Worm (Caenorhabditis elegans): ENCODE results near the gene F11G11.4.

Gene F11G11.4

ce11 chrII:4874335-4874861 is 14.0 kb downstream of the F11G11.4 start, which contains the start of gene F11G11.15:
F11G11.15 (plus strand) TSS chrII:4874845.
- TF ChIP-seq med-1 (GFP tag; optimal IDR thresholded peaks at IDR 0.05; ENCODE audit: insufficient read depth) (no peak), cog-1 (tag; optimal IDR thresholded peaks at IDR 0.05) (no peak), flt-1 (GFP tag; IDR thresholded peaks at IDR 0.05) (no peak), ref-1 (GFP tag; conservative IDR thresholded peaks at IDR 0.05) (no peak), tab-1 (GFP tag; IDR thresholded peaks at IDR 0.05) (no peak), klf-2 (GFP tag; conservative IDR thresholded peaks at IDR 0.05) (no peak), ztf-23 (GFP tag; IDR thresholded peaks at IDR 0.05) (no peak), ztf-29 (GFP tag; IDR thresholded peaks at IDR 0.05) (no peak), T22C8.4 (GFP tag; IDR thresholded peaks at IDR 0.05) (no peak)

- TF ChIP-seq cog-1 (tag; optimal IDR thresholded peaks at IDR 0.05) (no peak), klf-2 (GFP tag; conservative IDR thresholded peaks at IDR 0.05) (no peak)
These were observed 15.7 kb downstream of the F11G11.4 start, which contains the start of gene F11G11.13 for ce11 chrII:4876091-4876490. F11G11.13 (minus strand) TSS chrII:4876179.

DNA sequence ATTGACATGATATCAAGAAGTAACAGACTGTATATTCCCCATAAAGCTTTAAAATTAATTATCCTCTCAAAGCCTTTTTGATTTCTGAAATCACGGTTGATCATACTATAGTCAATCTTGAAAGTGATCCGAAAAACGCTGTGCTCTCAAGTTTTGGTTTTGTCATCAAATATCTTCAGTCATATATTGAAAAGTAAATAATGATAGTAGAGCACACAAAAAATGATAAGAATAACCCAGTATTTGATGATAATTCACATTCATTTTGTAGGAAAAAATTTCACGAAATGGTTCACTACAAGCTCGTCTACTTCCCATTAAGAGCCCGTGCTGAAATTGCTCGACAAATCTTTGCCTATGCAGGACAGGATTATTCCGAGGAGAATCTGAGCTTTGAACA is 19.2 kb downstream of the F11G11.4 start, which contains the start of gene gst-6:
gst-6 (plus strand) TSS at position 263 of the 400 bp plus-strand sequence.
- TF ChIP-seq T22C8.4 (GFP tag; IDR thresholded peaks at IDR 0.05) = no peak
- TF ChIP-seq klf-2 (GFP tag; conservative IDR thresholded peaks at IDR 0.05) = no peak
- TF ChIP-seq ref-1 (GFP tag; conservative IDR thresholded peaks at IDR 0.05) = no peak
- no peak for TF ChIP-seq ztf-29 (GFP tag; IDR thresholded peaks at IDR 0.05)
- no peak for TF ChIP-seq flt-1 (GFP tag; IDR thresholded peaks at IDR 0.05)
- TF ChIP-seq med-1 (GFP tag; optimal IDR thresholded peaks at IDR 0.05; ENCODE audit: insufficient read depth) = no peak
- no peak for TF ChIP-seq ztf-23 (GFP tag; IDR thresholded peaks at IDR 0.05)
- TF ChIP-seq cog-1 (tag; optimal IDR thresholded peaks at IDR 0.05) = no peak
- no peak for TF ChIP-seq tab-1 (GFP tag; IDR thresholded peaks at IDR 0.05)

DNA sequence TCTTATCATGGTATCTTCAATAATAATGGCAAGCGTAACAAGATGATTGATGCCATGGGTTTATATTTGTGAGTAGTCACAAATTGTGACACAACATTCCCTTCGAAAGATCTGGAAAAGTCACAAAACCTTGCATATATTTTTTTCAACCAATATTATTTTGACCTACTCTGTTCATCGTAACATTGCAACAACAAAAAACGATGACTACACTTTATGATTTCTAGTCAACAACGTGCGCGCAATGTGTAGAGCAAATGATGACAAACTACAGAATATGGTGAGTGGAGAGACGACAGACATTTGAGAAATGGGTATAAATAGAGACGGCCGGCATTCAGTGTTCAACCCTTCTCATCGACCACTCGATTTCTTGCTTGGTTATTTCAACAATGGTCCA is 21.3 kb downstream of the F11G11.4 start, which contains the start of gene gst-7:
gst-7 (plus strand) TSS at position 336 of the 400 bp plus-strand sequence.
- TF ChIP-seq cog-1 (tag; optimal IDR thresholded peaks at IDR 0.05) (no peak), ztf-23 (GFP tag; IDR thresholded peaks at IDR 0.05) (no peak), tab-1 (GFP tag; IDR thresholded peaks at IDR 0.05) (no peak), flt-1 (GFP tag; IDR thresholded peaks at IDR 0.05) (no peak), T22C8.4 (GFP tag; IDR thresholded peaks at IDR 0.05) (no peak), ref-1 (GFP tag; conservative IDR thresholded peaks at IDR 0.05) (no peak), klf-2 (GFP tag; conservative IDR thresholded peaks at IDR 0.05) (no peak), ztf-29 (GFP tag; IDR thresholded peaks at IDR 0.05) (no peak), med-1 (GFP tag; optimal IDR thresholded peaks at IDR 0.05; ENCODE audit: insufficient read depth) (no peak)

ce11 chrII:4882498-4882897 is 22.1 kb downstream of the F11G11.4 start:
- no peak for TF ChIP-seq cog-1 (tag; optimal IDR thresholded peaks at IDR 0.05)
- TF ChIP-seq ref-1 (GFP tag; conservative IDR thresholded peaks at IDR 0.05) = no peak
- TF ChIP-seq ztf-23 (GFP tag; IDR thresholded peaks at IDR 0.05) = no peak
- no peak for TF ChIP-seq ztf-29 (GFP tag; IDR thresholded peaks at IDR 0.05)
- TF ChIP-seq T22C8.4 (GFP tag; IDR thresholded peaks at IDR 0.05) = no peak
- no peak for TF ChIP-seq klf-2 (GFP tag; conservative IDR thresholded peaks at IDR 0.05)
- no peak for TF ChIP-seq flt-1 (GFP tag; IDR thresholded peaks at IDR 0.05)
- TF ChIP-seq med-1 (GFP tag; optimal IDR thresholded peaks at IDR 0.05; ENCODE audit: insufficient read depth) = no peak
- no peak for TF ChIP-seq tab-1 (GFP tag; IDR thresholded peaks at IDR 0.05)

DNA sequence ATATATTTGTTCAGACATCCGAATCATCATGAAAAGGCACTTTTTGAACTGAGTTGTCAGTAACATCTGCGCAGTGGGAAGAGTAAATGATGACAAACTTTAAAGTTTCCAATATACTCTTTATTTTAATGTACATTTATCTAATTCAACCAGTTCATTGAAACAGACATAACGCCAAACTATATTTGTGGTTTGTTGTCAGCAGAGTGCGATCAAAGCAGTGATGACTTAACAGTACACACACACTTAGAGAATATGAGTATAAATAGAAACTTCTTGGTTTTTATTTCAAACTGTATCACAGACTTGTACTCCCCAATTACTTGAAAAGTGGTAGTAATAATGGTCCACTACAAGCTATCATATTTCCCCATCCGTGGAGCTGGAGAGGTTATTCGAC is 23.0 kb downstream of the F11G11.4 start, which contains the start of gene gst-8:
gst-8 (plus strand) TSS at position 301 of the 400 bp plus-strand sequence.
- TF ChIP-seq klf-2 (GFP tag; conservative IDR thresholded peaks at IDR 0.05) = no peak
- no peak for TF ChIP-seq ztf-29 (GFP tag; IDR thresholded peaks at IDR 0.05)
- TF ChIP-seq flt-1 (GFP tag; IDR thresholded peaks at IDR 0.05) = no peak
- TF ChIP-seq T22C8.4 (GFP tag; IDR thresholded peaks at IDR 0.05) = no peak

DNA sequence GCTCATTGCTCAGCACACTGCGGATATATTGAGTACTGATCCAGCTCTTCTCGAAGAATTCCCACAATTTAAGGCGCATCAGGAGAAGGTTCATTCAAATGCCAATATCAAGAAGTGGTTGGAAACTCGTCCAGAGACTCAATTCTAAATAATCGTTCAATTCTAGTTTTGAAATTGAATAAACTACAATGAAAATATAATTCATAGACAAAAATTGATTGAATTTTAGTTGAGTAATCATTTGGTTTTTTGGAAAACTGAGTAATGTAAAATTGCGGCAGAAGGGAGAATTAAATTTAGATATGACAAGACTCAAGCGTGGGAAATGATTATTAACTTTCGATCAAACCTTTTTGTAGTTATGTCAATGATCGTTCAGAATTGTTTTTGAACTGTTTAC is 24.0 kb downstream of the F11G11.4 start:
- TF ChIP-seq ztf-23 (GFP tag; IDR thresholded peaks at IDR 0.05) (no peak), tab-1 (GFP tag; IDR thresholded peaks at IDR 0.05) (no peak), ref-1 (GFP tag; conservative IDR thresholded peaks at IDR 0.05) (no peak), ztf-29 (GFP tag; IDR thresholded peaks at IDR 0.05) (no peak)

- TF ChIP-seq klf-2 (GFP tag; conservative IDR thresholded peaks at IDR 0.05) (no peak), T22C8.4 (GFP tag; IDR thresholded peaks at IDR 0.05) (no peak), ref-1 (GFP tag; conservative IDR thresholded peaks at IDR 0.05) (no peak), med-1 (GFP tag; optimal IDR thresholded peaks at IDR 0.05; ENCODE audit: insufficient read depth) (no peak), flt-1 (GFP tag; IDR thresholded peaks at IDR 0.05) (no peak), ztf-23 (GFP tag; IDR thresholded peaks at IDR 0.05) (no peak), ztf-29 (GFP tag; IDR thresholded peaks at IDR 0.05) (no peak), tab-1 (GFP tag; IDR thresholded peaks at IDR 0.05) (no peak), cog-1 (tag; optimal IDR thresholded peaks at IDR 0.05) (no peak)
These were observed 25.6 kb downstream of the F11G11.4 start, which contains the start of gene R05F9.7 for ce11 chrII:4885976-4886375. R05F9.7 (plus strand) TSS chrII:4886276.

- no peak for TF ChIP-seq T22C8.4 (GFP tag; IDR thresholded peaks at IDR 0.05)
- no peak for TF ChIP-seq flt-1 (GFP tag; IDR thresholded peaks at IDR 0.05)
- no peak for TF ChIP-seq med-1 (GFP tag; optimal IDR thresholded peaks at IDR 0.05; ENCODE audit: insufficient read depth)
- TF ChIP-seq ztf-29 (GFP tag; IDR thresholded peaks at IDR 0.05) = no peak
- no peak for TF ChIP-seq cog-1 (tag; optimal IDR thresholded peaks at IDR 0.05)
- no peak for TF ChIP-seq ztf-23 (GFP tag; IDR thresholded peaks at IDR 0.05)
- no peak for TF ChIP-seq ref-1 (GFP tag; conservative IDR thresholded peaks at IDR 0.05)
- TF ChIP-seq tab-1 (GFP tag; IDR thresholded peaks at IDR 0.05) = no peak
- no peak for TF ChIP-seq klf-2 (GFP tag; conservative IDR thresholded peaks at IDR 0.05)
These were observed 28.4 kb downstream of the F11G11.4 start, which contains the start of gene pgm-1 for ce11 chrII:4888527-4889487. pgm-1 (plus strand) TSS chrII:4889437.
